Fruit fly (Drosophila melanogaster) whole organism, embryonic: Measurements from ENCODE around the gene CG7367.

Source experiments
- Abd-B ChIP-seq: fragments of 200-800 bp; sonication (Bioruptor generic); optimal IDR thresholded peaks from 2 replicates; lab custom pipeline; 2018; ENCODE audit warnings: missing biosample characterization, mild to moderate bottlenecking, missing genetic modification characterization, moderate library complexity
- Asciz ChIP-seq: fragments of 200-800 bp; sonication (Bioruptor generic); optimal IDR thresholded peaks from 2 replicates; lab custom pipeline; 2017; ENCODE audit warnings: missing biosample characterization, mild to moderate bottlenecking, missing genetic modification characterization, missing genetic modification reagents
- Bteb2 ChIP-seq: fragments of 200-800 bp; sonication (Bioruptor generic); optimal IDR thresholded peaks from 2 replicates; lab custom pipeline; 2016; ENCODE audit warnings: missing biosample characterization, missing genetic modification characterization
- CG10321 ChIP-seq: fragments of 200-800 bp; sonication (Bioruptor generic); IDR thresholded peaks from 2 replicates; pipeline ENCODE4 v1.3.6; 2022; ENCODE audit warnings: missing biosample characterization, missing genetic modification characterization
- CG10366 ChIP-seq: fragments of 200-800 bp; sonication (Bioruptor generic); IDR thresholded peaks from 2 replicates; pipeline ENCODE4 v1.3.6; 2022; ENCODE audit warnings: missing biosample characterization, missing genetic modification characterization
- CG10959 ChIP-seq: fragments of 200-800 bp; sonication (Bioruptor generic); IDR thresholded peaks from 2 replicates; pipeline ENCODE4 v1.3.6; 2022; ENCODE audit warnings: missing biosample characterization, missing genetic modification characterization
- CG11093 ChIP-seq: fragments of 200-800 bp; sonication (Bioruptor generic); IDR thresholded peaks from 3 replicates; pipeline ENCODE4 v1.3.6; 2022; ENCODE audit warnings: missing biosample characterization, missing genetic modification characterization
- CG11696 ChIP-seq: fragments of 200-800 bp; sonication (Bioruptor generic); IDR thresholded peaks from 2 replicates; pipeline ENCODE4 v1.3.6; 2022; ENCODE audit warnings: missing biosample characterization, missing genetic modification characterization
- CG13296 ChIP-seq: fragments of 200-800 bp; sonication (Bioruptor generic); optimal IDR thresholded peaks from 3 replicates; lab custom pipeline; 2018; ENCODE audit warnings: missing biosample characterization, mild to moderate bottlenecking, missing genetic modification characterization
- CG13894 ChIP-seq: fragments of 200-800 bp; sonication (Bioruptor generic); optimal IDR thresholded peaks from 3 replicates; lab custom pipeline; 2018; ENCODE audit warnings: missing biosample characterization, mild to moderate bottlenecking, missing genetic modification characterization, moderate library complexity
- CG15479 ChIP-seq: fragments of 200-800 bp; sonication (Bioruptor generic); optimal IDR thresholded peaks from 3 replicates; lab custom pipeline; 2019; ENCODE audit warnings: missing biosample characterization, mild to moderate bottlenecking, missing genetic modification characterization, moderate library complexity
- CG1647 ChIP-seq: fragments of 200-800 bp; sonication (Bioruptor generic); optimal IDR thresholded peaks from 3 replicates; lab custom pipeline; 2016; ENCODE audit warnings: missing biosample characterization, missing genetic modification characterization
- CG17568 ChIP-seq: fragments of 200-800 bp; sonication (Bioruptor generic); optimal IDR thresholded peaks from 2 replicates; lab custom pipeline; 2018; ENCODE audit warnings: missing biosample characterization, mild to moderate bottlenecking, missing genetic modification characterization, moderate library complexity
- CG32532 ChIP-seq: fragments of 200-800 bp; sonication (Bioruptor generic); IDR thresholded peaks from 2 replicates; pipeline ENCODE4 v1.3.6; 2022; ENCODE audit warnings: missing biosample characterization, missing genetic modification characterization
- CG3838 ChIP-seq: fragments of 200-800 bp; sonication (Bioruptor generic); optimal IDR thresholded peaks from 3 replicates; lab custom pipeline; 2016; ENCODE audit warnings: missing biosample characterization, missing genetic modification characterization
- CG4360 ChIP-seq: fragments of 200-800 bp; sonication (Bioruptor generic); IDR thresholded peaks from 2 replicates; pipeline ENCODE4 v1.3.6; 2022; ENCODE audit warnings: missing biosample characterization, missing genetic modification characterization
- CG8359 ChIP-seq: fragments of 200-800 bp; sonication (Bioruptor generic); optimal IDR thresholded peaks from 2 replicates; lab custom pipeline; 2017; ENCODE audit warnings: missing biosample characterization, mild to moderate bottlenecking, missing genetic modification characterization, borderline replicate concordance
- CG9437 ChIP-seq: fragments of 200-800 bp; sonication (Bioruptor generic); optimal IDR thresholded peaks from 2 replicates; lab custom pipeline; 2018; ENCODE audit warnings: missing biosample characterization, mild to moderate bottlenecking, missing genetic modification characterization
- CG9817 ChIP-seq: fragments of 200-800 bp; sonication (Bioruptor generic); optimal IDR thresholded peaks from 2 replicates; lab custom pipeline; 2018; ENCODE audit warnings: missing biosample characterization, mild to moderate bottlenecking, missing genetic modification characterization, moderate library complexity
- Dek ChIP-seq: fragments of 200-800 bp; sonication (Bioruptor generic); optimal IDR thresholded peaks from 3 replicates; lab custom pipeline; 2019; ENCODE audit warnings: missing biosample characterization, mild to moderate bottlenecking, missing genetic modification characterization, moderate library complexity
- Dip3 ChIP-seq: fragments of 200-800 bp; sonication (Bioruptor generic); optimal IDR thresholded peaks from 3 replicates; lab custom pipeline; 2016; ENCODE audit warnings: missing biosample characterization, missing genetic modification characterization
- Dref ChIP-seq: fragments of 200-800 bp; sonication (Bioruptor generic); IDR thresholded peaks from 2 replicates; pipeline ENCODE4 v1.3.6; 2022; ENCODE audit warnings: missing biosample characterization, missing genetic modification characterization
- Ets65A ChIP-seq: fragments of 200-800 bp; sonication (Bioruptor generic); peaks from one replicate; lab custom pipeline; 2016; ENCODE audit warnings: missing biosample characterization, missing genetic modification characterization
- Fer2 ChIP-seq: fragments of 200-800 bp; sonication (Bioruptor generic); optimal IDR thresholded peaks from 2 replicates; lab custom pipeline; 2018; ENCODE audit warnings: missing biosample characterization, mild to moderate bottlenecking, missing genetic modification characterization, moderate library complexity
- HLH54F ChIP-seq: fragments of 200-800 bp; sonication (Bioruptor generic); optimal IDR thresholded peaks from 3 replicates; lab custom pipeline; 2016; ENCODE audit warnings: missing biosample characterization, missing genetic modification characterization
- HmgZ ChIP-seq: fragments of 200-800 bp; sonication (Bioruptor generic); optimal IDR thresholded peaks from 2 replicates; lab custom pipeline; 2018; ENCODE audit warnings: missing biosample characterization, mild to moderate bottlenecking, missing genetic modification characterization
- Hsf ChIP-seq: fragments of 200-800 bp; sonication (Bioruptor generic); optimal IDR thresholded peaks from 3 replicates; lab custom pipeline; 2016; ENCODE audit warnings: missing biosample characterization, missing genetic modification characterization
- Jarid2 ChIP-seq: fragments of 200-800 bp; sonication (Bioruptor generic); optimal IDR thresholded peaks from 3 replicates; lab custom pipeline; 2017; ENCODE audit warnings: mild to moderate bottlenecking, missing biosample characterization, missing genetic modification reagents, missing genetic modification characterization
- MESR4 ChIP-seq: fragments of 200-800 bp; sonication (Bioruptor generic); optimal IDR thresholded peaks from 2 replicates; lab custom pipeline; 2018; ENCODE audit warnings: missing biosample characterization, mild to moderate bottlenecking, missing genetic modification characterization, moderate library complexity
- NC2α ChIP-seq: fragments of 200-800 bp; sonication (Bioruptor generic); optimal IDR thresholded peaks from 2 replicates; lab custom pipeline; 2016; ENCODE audit warnings: missing biosample characterization, missing genetic modification characterization
- Ravus ChIP-seq: fragments of 200-800 bp; sonication (Bioruptor generic); IDR thresholded peaks from 2 replicates; pipeline ENCODE4 v1.3.6; 2022; ENCODE audit warnings: missing biosample characterization, missing genetic modification characterization
- Sox100B ChIP-seq: fragments of 200-800 bp; sonication (Bioruptor generic); optimal IDR thresholded peaks from 3 replicates; lab custom pipeline; 2018; ENCODE audit warnings: missing biosample characterization, mild to moderate bottlenecking, missing genetic modification characterization
- Sry-δ ChIP-seq: fragments of 200-800 bp; sonication (Bioruptor generic); optimal IDR thresholded peaks from 2 replicates; lab custom pipeline; 2016; ENCODE audit warnings: missing biosample characterization, missing genetic modification characterization
- amos ChIP-seq: fragments of 200-800 bp; sonication (Bioruptor generic); IDR thresholded peaks from 2 replicates; pipeline ENCODE4 v1.3.6; 2022; ENCODE audit warnings: missing biosample characterization, missing genetic modification characterization; ENCODE audit not compliant: partially characterized antibody
- bab2 ChIP-seq: fragments of 200-800 bp; sonication (Bioruptor generic); optimal IDR thresholded peaks from 2 replicates; lab custom pipeline; 2016; ENCODE audit warnings: missing biosample characterization, missing genetic modification characterization
- btn ChIP-seq: fragments of 200-800 bp; sonication (Bioruptor generic); optimal IDR thresholded peaks from 2 replicates; lab custom pipeline; 2016; ENCODE audit warnings: missing biosample characterization, missing genetic modification characterization
- gcm ChIP-seq: fragments of 200-800 bp; sonication (Bioruptor generic); optimal IDR thresholded peaks from 2 replicates; lab custom pipeline; 2019; ENCODE audit warnings: missing biosample characterization, mild to moderate bottlenecking, missing genetic modification characterization, moderate library complexity
- jumu ChIP-seq: fragments of 200-800 bp; sonication (Bioruptor generic); optimal IDR thresholded peaks from 3 replicates; lab custom pipeline; 2016; ENCODE audit warnings: missing biosample characterization, missing genetic modification characterization
- ken ChIP-seq: fragments of 200-800 bp; sonication (Bioruptor generic); IDR thresholded peaks from 3 replicates; pipeline ENCODE4 v1.3.6; 2022; ENCODE audit warnings: missing biosample characterization, missing genetic modification characterization
- klu ChIP-seq: fragments of 200-800 bp; sonication (Bioruptor generic); IDR thresholded peaks from 2 replicates; pipeline ENCODE4 v1.3.6; 2022; ENCODE audit warnings: missing biosample characterization, missing genetic modification characterization
- knrl ChIP-seq: fragments of 200-800 bp; sonication (Bioruptor generic); IDR thresholded peaks from 3 replicates; pipeline ENCODE4 v1.3.6; 2022; ENCODE audit warnings: missing biosample characterization, missing genetic modification characterization; ENCODE audit not compliant: partially characterized antibody
- nerfin-1 ChIP-seq: fragments of 200-800 bp; sonication (Bioruptor generic); optimal IDR thresholded peaks from 3 replicates; lab custom pipeline; 2019; ENCODE audit warnings: missing biosample characterization, mild to moderate bottlenecking, missing genetic modification characterization, moderate library complexity
- pros ChIP-seq: fragments of 200-800 bp; sonication (Bioruptor generic); optimal IDR thresholded peaks from 3 replicates; lab custom pipeline; 2019; ENCODE audit warnings: missing biosample characterization, mild to moderate bottlenecking, missing genetic modification characterization, moderate library complexity
- pum ChIP-seq: fragments of 200-800 bp; sonication (Bioruptor generic); optimal IDR thresholded peaks from 2 replicates; lab custom pipeline; 2016; ENCODE audit warnings: missing biosample characterization, missing genetic modification characterization
- ranshi ChIP-seq: fragments of 200-800 bp; sonication (Bioruptor generic); IDR thresholded peaks from 2 replicates; pipeline ENCODE4 v1.3.6; 2022; ENCODE audit warnings: missing biosample characterization, missing genetic modification characterization
- scrt ChIP-seq: fragments of 200-800 bp; sonication (Bioruptor generic); optimal IDR thresholded peaks from 2 replicates; lab custom pipeline; 2018; ENCODE audit warnings: missing biosample characterization, mild to moderate bottlenecking, missing genetic modification characterization, moderate library complexity
- so ChIP-seq: fragments of 200-800 bp; sonication (Bioruptor generic); IDR thresholded peaks from 3 replicates; pipeline ENCODE4 v1.3.6; 2022; ENCODE audit warnings: missing biosample characterization, missing genetic modification characterization
- tin ChIP-seq: fragments of 200-800 bp; sonication (Bioruptor generic); optimal IDR thresholded peaks from 3 replicates; lab custom pipeline; 2016; ENCODE audit warnings: missing biosample characterization, missing genetic modification characterization
- toy ChIP-seq: fragments of 200-800 bp; sonication (Bioruptor generic); IDR thresholded peaks from 2 replicates; pipeline ENCODE4 v1.3.6; 2022; ENCODE audit warnings: missing biosample characterization, missing genetic modification characterization
- tup ChIP-seq: fragments of 200-800 bp; sonication (Bioruptor generic); optimal IDR thresholded peaks from 2 replicates; lab custom pipeline; 2016; ENCODE audit warnings: missing biosample characterization, mild to moderate bottlenecking, missing genetic modification characterization, moderate library complexity
- wdn ChIP-seq: fragments of 200-800 bp; sonication (Bioruptor generic); IDR thresholded peaks from 2 replicates; pipeline ENCODE4 v1.3.6; 2022; ENCODE audit warnings: missing biosample characterization, missing genetic modification characterization

Gene CG7367

dm6 chr2L:8034734-8035133 lies 4.9 kb downstream of the CG7367 start (continued):
- TF ChIP-seq gcm (GFP tag; lab: Kevin White, UChicago) = peak; percentile 61
- peak; percentile 37; the same call in 1 of the 2 replicates for TF ChIP-seq CG10959 (GFP tag; lab: Robert Waterston, UW)
- peak; percentile 32 for TF ChIP-seq pum
- no peak for TF ChIP-seq amos (GFP tag; lab: Robert Waterston, UW)
- no peak for TF ChIP-seq ken
- no peak for TF ChIP-seq CG15479 (GFP tag; lab: Kevin White, UChicago)
- TF ChIP-seq MESR4 (GFP tag; lab: Kevin White, UChicago) = no peak
- peak; percentile 88 for TF ChIP-seq CG11696 (GFP tag; lab: Robert Waterston, UW)
- no peak; the same call in 1 of the 2 replicates for TF ChIP-seq Ravus
- peak; percentile 11 for TF ChIP-seq Abd-B (GFP tag; lab: Kevin White, UChicago)
- no peak for TF ChIP-seq CG8359
- TF ChIP-seq Bteb2 (GFP tag; lab: Kevin White, UChicago) = peak; percentile 48
- TF ChIP-seq CG10366 (GFP tag; lab: Robert Waterston, UW) = peak; percentile 53; the same call in 1 of the 2 replicates
- peak; percentile 9 for TF ChIP-seq jumu (GFP tag; lab: Kevin White, UChicago)
- peak; percentile 69 for TF ChIP-seq CG32532 (GFP tag; lab: Robert Waterston, UW)
- TF ChIP-seq pros (GFP tag; lab: Kevin White, UChicago) = no peak
- peak; percentile 9 for TF ChIP-seq nerfin-1 (tag; lab: Kevin White, UChicago)
- peak; percentile 40 for TF ChIP-seq Dek
- peak; percentile 37 for TF ChIP-seq tin (GFP tag; lab: Kevin White, UChicago)
- no peak for TF ChIP-seq Fer2 (tag; lab: Kevin White, UChicago)
- TF ChIP-seq Sox100B (GFP tag; lab: Kevin White, UChicago) = peak; percentile 47
- peak; percentile 44 for TF ChIP-seq Asciz (GFP tag; lab: Kevin White, UChicago)
- TF ChIP-seq toy (GFP tag; lab: Robert Waterston, UW) = no peak
- peak; percentile 20 for TF ChIP-seq HLH54F
- TF ChIP-seq HmgZ (tag; lab: Kevin White, UChicago) = peak; percentile 48
- no peak for TF ChIP-seq tup (GFP tag; lab: Kevin White, UChicago)
- peak; percentile 38 for TF ChIP-seq scrt (GFP tag; lab: Kevin White, UChicago)
- TF ChIP-seq knrl (GFP tag; lab: Robert Waterston, UW) = no peak
- no peak for TF ChIP-seq wdn (GFP tag; lab: Robert Waterston, UW)
- TF ChIP-seq Dip3 (GFP tag; lab: Kevin White, UChicago) = peak; percentile 24
- TF ChIP-seq CG11093 (GFP tag; lab: Robert Waterston, UW) = no peak
- TF ChIP-seq so (GFP tag; lab: Robert Waterston, UW) = peak; percentile 82
- TF ChIP-seq CG13894 (tag; lab: Kevin White, UChicago) = no peak
- no peak for TF ChIP-seq CG3838
- TF ChIP-seq CG4360 (GFP tag; lab: Robert Waterston, UW) = 0 out of 2 replicates have a peak, but pooled peaks have one; percentile 12
- TF ChIP-seq klu (GFP tag; lab: Robert Waterston, UW) = no peak; the same call in 1 of the 2 replicates
- TF ChIP-seq bab2 = peak; percentile 27
- peak; percentile 52 for TF ChIP-seq Hsf (GFP tag; lab: Kevin White, UChicago)
- TF ChIP-seq Ets65A (GFP tag; lab: Kevin White, UChicago) = peak; percentile 20
- TF ChIP-seq Jarid2 (GFP tag; lab: Kevin White, UChicago) = no peak
- TF ChIP-seq CG9437 (GFP tag; lab: Kevin White, UChicago) = peak; percentile 30
- TF ChIP-seq CG1647 (GFP tag; lab: Kevin White, UChicago) = peak; percentile 28
- peak; percentile 53 for TF ChIP-seq CG13296 (GFP tag; lab: Kevin White, UChicago)
- peak; percentile 43 for TF ChIP-seq CG17568
- TF ChIP-seq ranshi (GFP tag; lab: Robert Waterston, UW) = peak; percentile 52
- no peak for TF ChIP-seq btn (GFP tag; lab: Kevin White, UChicago)
- TF ChIP-seq CG10321 = no peak
- peak; percentile 31 for TF ChIP-seq CG9817
- TF ChIP-seq Dref (GFP tag; lab: Robert Waterston, UW) = no peak
- peak; percentile 10 for TF ChIP-seq Sry-δ
- no peak for TF ChIP-seq NC2α
